Worm (Caenorhabditis elegans) whole organism, L1 larva: ENCODE results near the gene cyp-25A3.

ENCODE experiments used
- C04F5.9 ChIP-seq: sonication (generic microtip); optimal IDR thresholded peaks from 2 replicates; lab custom pipeline; 2016; ENCODE audit warnings: missing genetic modification characterization, missing compliant biosample characterization
- C34B4.2 ChIP-seq: sonication (generic microtip); optimal IDR thresholded peaks from 2 replicates; lab custom pipeline; 2017; ENCODE audit warnings: mild to moderate bottlenecking, missing genetic modification characterization, missing compliant biosample characterization
- F16B12.6 ChIP-seq: fragments of 150-350 bp; optimal IDR thresholded peaks from 2 replicates; lab custom pipeline; 2014; ENCODE audit warnings: missing biosample characterization, missing genetic modification characterization
- Y116A8C.19 ChIP-seq: sonication (generic microtip); optimal IDR thresholded peaks from 2 replicates; lab custom pipeline; 2016; ENCODE audit warnings: missing compliant biosample characterization, missing genetic modification characterization, borderline replicate concordance
- aly-2 ChIP-seq: fragments of 150-350 bp; optimal IDR thresholded peaks from 2 replicates; lab custom pipeline; 2014; ENCODE audit warnings: missing biosample characterization, missing genetic modification characterization
- ama-1 ChIP-seq: fragments of 150-350 bp; optimal IDR thresholded peaks from 2 replicates; lab custom pipeline; 2014
- blmp-1 ChIP-seq: fragments of 150-350 bp; optimal IDR thresholded peaks from 2 replicates; lab custom pipeline; 2014; ENCODE audit warnings: missing biosample characterization, missing genetic modification characterization
- ceh-82 ChIP-seq, 3 experiments: fragments of 150-350 bp in 1 of 3; sonication (generic microtip) in 2 of 3; optimal IDR thresholded peaks; 2 replicates each; lab custom pipeline; 2014 to 2017; ENCODE audit warnings: missing biosample characterization in 3 of 3, missing genetic modification characterization in 3 of 3
- ceh-88 ChIP-seq: fragments of 200-800 bp; sonication (Bioruptor generic); IDR thresholded peaks from 2 replicates; pipeline ENCODE4 v1.3.6; 2022; ENCODE audit warnings: missing genetic modification characterization, missing compliant biosample characterization
- ceh-90 ChIP-seq: sonication (generic microtip); optimal IDR thresholded peaks from 2 replicates; lab custom pipeline; 2016; ENCODE audit warnings: missing genetic modification characterization, missing compliant biosample characterization
- ces-1 ChIP-seq: fragments of 150-350 bp; optimal IDR thresholded peaks from 2 replicates; lab custom pipeline; 2014; ENCODE audit warnings: missing biosample characterization, missing genetic modification reagents, missing genetic modification characterization
- dpl-1 ChIP-seq, 3 experiments: fragments of 150-350 bp in 2 of 3; sonication (generic microtip) in 1 of 3; optimal IDR thresholded peaks; 2 replicates each; lab custom pipeline; 2014 to 2017; ENCODE audit warnings: missing biosample characterization in 3 of 3, missing genetic modification characterization in 3 of 3, missing genetic modification reagents in 3 of 3
- efl-1 ChIP-seq, 4 experiments: fragments of 150-350 bp; optimal IDR thresholded peaks in 3 of 4; peaks in 1 of 4; 1 replicate in 1 of 4; 2 replicates in 3 of 4; lab custom pipeline; 2014; ENCODE audit warnings: missing biosample characterization in 2 of 4, missing genetic modification characterization in 2 of 4, missing genetic modification reagents in 2 of 4
- elt-2 ChIP-seq: sonication (generic microtip); optimal IDR thresholded peaks from 2 replicates; lab custom pipeline; 2016; ENCODE audit warnings: missing genetic modification characterization, mild to moderate bottlenecking, inconsistent platforms, missing compliant biosample characterization, missing genetic modification reagents
- elt-3 ChIP-seq, 6 experiments: fragments of 150-350 bp in 1 of 6; sonication (generic microtip); optimal IDR thresholded peaks; 2 replicates each; lab custom pipeline; 2017 to 2018; ENCODE audit warnings: missing biosample characterization in 6 of 6, missing genetic modification characterization in 6 of 6, inconsistent platforms in 1 of 6
- fkh-10 ChIP-seq: sonication (generic microtip); optimal IDR thresholded peaks from 2 replicates; lab custom pipeline; 2017; ENCODE audit warnings: missing biosample characterization, missing genetic modification reagents, missing genetic modification characterization
- fkh-4 ChIP-seq: sonication (generic microtip); optimal IDR thresholded peaks from 2 replicates; lab custom pipeline; 2016; ENCODE audit warnings: missing compliant biosample characterization, missing genetic modification characterization, borderline replicate concordance
- grh-1 ChIP-seq: fragments of 200-800 bp; sonication (Bioruptor generic); IDR thresholded peaks from 2 replicates; pipeline ENCODE4 v1.3.6; 2022; ENCODE audit warnings: missing genetic modification reagents, missing genetic modification characterization, missing compliant biosample characterization
- hlh-17 ChIP-seq: fragments of 200-800 bp; sonication (Bioruptor generic); optimal IDR thresholded peaks from 2 replicates; lab custom pipeline; 2018; ENCODE audit warnings: missing genetic modification characterization, mild to moderate bottlenecking, missing compliant biosample characterization, moderate library complexity, borderline replicate concordance
- hpl-2 ChIP-seq: fragments of 150-350 bp; optimal IDR thresholded peaks from 2 replicates; lab custom pipeline; 2014; ENCODE audit warnings: missing biosample characterization, missing genetic modification reagents, missing genetic modification characterization
- isw-1 ChIP-seq: fragments of 200-800 bp; sonication (Bioruptor generic); IDR thresholded peaks from 2 replicates; pipeline ENCODE4 v1.3.6; 2022; ENCODE audit warnings: missing genetic modification characterization, missing compliant biosample characterization
- jun-1 ChIP-seq: fragments of 150-350 bp; optimal IDR thresholded peaks from 2 replicates; lab custom pipeline; 2014; ENCODE audit warnings: missing biosample characterization, missing genetic modification reagents, missing genetic modification characterization
- lin-13 ChIP-seq: fragments of 150-350 bp; optimal IDR thresholded peaks from 2 replicates; lab custom pipeline; 2014; ENCODE audit warnings: missing biosample characterization, missing genetic modification reagents, missing genetic modification characterization
- lin-14 ChIP-seq: fragments of 200-800 bp; sonication (Bioruptor generic); optimal IDR thresholded peaks from 2 replicates; lab custom pipeline; 2018; ENCODE audit warnings: mild to moderate bottlenecking, missing genetic modification characterization, moderate library complexity, missing compliant biosample characterization
- lin-35 ChIP-seq, 2 experiments: fragments of 150-350 bp; optimal IDR thresholded peaks; 2 replicates each; lab custom pipeline; 2014; ENCODE audit warnings: missing biosample characterization in 2 of 2, missing genetic modification characterization in 2 of 2, missing genetic modification reagents in 2 of 2
- lir-3 ChIP-seq: sonication (generic microtip); optimal IDR thresholded peaks from 2 replicates; lab custom pipeline; 2016; ENCODE audit warnings: mild to moderate bottlenecking, missing genetic modification characterization, moderate library complexity, missing compliant biosample characterization; ENCODE audit not compliant: poor library complexity
- mab-9 ChIP-seq: fragments of 200-800 bp; sonication (Bioruptor generic); IDR thresholded peaks from 2 replicates; pipeline ENCODE4 v1.3.6; 2022; ENCODE audit warnings: missing genetic modification reagents, missing genetic modification characterization, missing compliant biosample characterization
- mdl-1 ChIP-seq, 2 experiments: fragments of 150-350 bp; optimal IDR thresholded peaks; 2 replicates each; lab custom pipeline; 2014 to 2017; ENCODE audit warnings: missing biosample characterization in 2 of 2, missing genetic modification characterization in 2 of 2, inconsistent platforms in 1 of 2
- nhr-11 ChIP-seq: fragments of 150-350 bp; optimal IDR thresholded peaks from 2 replicates; lab custom pipeline; 2014; ENCODE audit warnings: missing biosample characterization, missing genetic modification characterization
- nhr-28 ChIP-seq: fragments of 150-350 bp; optimal IDR thresholded peaks from 2 replicates; lab custom pipeline; 2014; ENCODE audit warnings: missing biosample characterization, missing genetic modification characterization
- nhr-71 ChIP-seq: sonication (generic microtip); optimal IDR thresholded peaks from 2 replicates; lab custom pipeline; 2016; ENCODE audit warnings: mild to moderate bottlenecking, missing genetic modification characterization, moderate library complexity, missing compliant biosample characterization
- pag-3 ChIP-seq: sonication (generic microtip); optimal IDR thresholded peaks from 2 replicates; lab custom pipeline; 2017; ENCODE audit warnings: missing genetic modification characterization, mild to moderate bottlenecking, missing compliant biosample characterization, antibody characterized with exemption, borderline replicate concordance; ENCODE audit not compliant: insufficient read depth
- pax-3 ChIP-seq: fragments of 200-800 bp; sonication (Bioruptor generic); optimal IDR thresholded peaks from 2 replicates; lab custom pipeline; 2018; ENCODE audit warnings: mild to moderate bottlenecking, missing genetic modification characterization, moderate library complexity, missing compliant biosample characterization
- pqm-1 ChIP-seq: sonication (generic microtip); optimal IDR thresholded peaks from 3 replicates; lab custom pipeline; 2017; ENCODE audit warnings: missing biosample characterization, missing genetic modification characterization
- skn-1 ChIP-seq: fragments of 150-350 bp; optimal IDR thresholded peaks from 2 replicates; lab custom pipeline; 2014; ENCODE audit warnings: missing biosample characterization, missing genetic modification characterization
- snpc-4 ChIP-seq: fragments of 150-350 bp; optimal IDR thresholded peaks from 2 replicates; lab custom pipeline; 2014; ENCODE audit warnings: missing biosample characterization, missing genetic modification characterization
- snu-23 ChIP-seq: sonication (generic microtip); optimal IDR thresholded peaks from 2 replicates; lab custom pipeline; 2016; ENCODE audit warnings: missing genetic modification characterization, missing compliant biosample characterization
- sox-4 ChIP-seq: sonication (generic microtip); optimal IDR thresholded peaks from 2 replicates; lab custom pipeline; 2016; ENCODE audit warnings: missing genetic modification characterization, missing compliant biosample characterization
- sptf-1 ChIP-seq: fragments of 150-350 bp; optimal IDR thresholded peaks from 2 replicates; lab custom pipeline; 2014; ENCODE audit warnings: missing biosample characterization, missing genetic modification characterization
- sup-37 ChIP-seq: fragments of 200-800 bp; sonication (Bioruptor generic); optimal IDR thresholded peaks from 2 replicates; lab custom pipeline; 2018; ENCODE audit warnings: mild to moderate bottlenecking, missing genetic modification characterization, missing compliant biosample characterization
- swsn-7 ChIP-seq: sonication (generic microtip); optimal IDR thresholded peaks from 2 replicates; lab custom pipeline; 2016; ENCODE audit warnings: missing genetic modification characterization, missing compliant biosample characterization
- unc-30 ChIP-seq: sonication (generic microtip); optimal IDR thresholded peaks from 2 replicates; lab custom pipeline; 2017; ENCODE audit warnings: missing biosample characterization, missing genetic modification characterization
- unc-98 ChIP-seq: fragments of 200-800 bp; sonication (Bioruptor generic); IDR thresholded peaks from 2 replicates; pipeline ENCODE4 v1.3.6; 2022; ENCODE audit warnings: missing genetic modification characterization, missing compliant biosample characterization
- xbp-1 ChIP-seq: sonication (generic microtip); optimal IDR thresholded peaks from 2 replicates; lab custom pipeline; 2016; ENCODE audit warnings: missing genetic modification characterization, missing compliant biosample characterization
- zip-4 ChIP-seq: fragments of 200-800 bp; sonication (Bioruptor generic); optimal IDR thresholded peaks from 2 replicates; lab custom pipeline; 2018; ENCODE audit warnings: mild to moderate bottlenecking, missing genetic modification characterization, moderate library complexity, missing compliant biosample characterization

cyp-25A3 gene

ce11 chrIII:3875608-3876007, 36.1 kb upstream of the cyp-25A3 start (continued):
- TF ChIP-seq unc-98 (GFP tag; lab: Robert Waterston, UW) (no peak), aly-2 (tag; lab: Kevin White, UChicago) (no peak), pag-3 (tag; lab: Kevin White, UChicago) (no peak), lin-14 (GFP tag; lab: Kevin White, UChicago) (peak; percentile 62), hlh-17 (GFP tag; lab: Kevin White, UChicago) (no peak), Y116A8C.19 (tag; lab: Kevin White, UChicago) (no peak), dpl-1 (GFP tag; optimal IDR thresholded peaks at IDR 0.05; lab: Kevin White, UChicago) (peak in 1 of 3 experiments; percentile 21), pqm-1 (tag; lab: Kevin White, UChicago) (no peak), C04F5.9 (tag; lab: Kevin White, UChicago) (no peak)

ce11 chrIII:3874895-3875294, 35.4 kb upstream of the cyp-25A3 start:
- TF ChIP-seq fkh-4 (tag; lab: Kevin White, UChicago) = no peak
- TF ChIP-seq ceh-82 (tag; optimal IDR thresholded peaks at IDR 0.05; lab: Kevin White, UChicago) = no peak
- peak in 1 of 2 experiments; percentile 34 for TF ChIP-seq lin-35 (GFP tag; optimal IDR thresholded peaks at IDR 0.05; lab: Kevin White, UChicago)
- no peak for TF ChIP-seq sptf-1 (tag; lab: Kevin White, UChicago)
- no peak for TF ChIP-seq mdl-1 (tag; optimal IDR thresholded peaks at IDR 0.05; lab: Kevin White, UChicago)
- no peak for TF ChIP-seq F16B12.6 (tag; lab: Kevin White, UChicago)
- TF ChIP-seq nhr-71 (tag; lab: Kevin White, UChicago) = no peak
- TF ChIP-seq aly-2 (tag; lab: Kevin White, UChicago) = no peak
- no peak for TF ChIP-seq xbp-1 (tag; lab: Kevin White, UChicago)
- peak; percentile 8 for TF ChIP-seq elt-2 (tag; lab: Kevin White, UChicago)

- peak; percentile 14 for TF ChIP-seq blmp-1 (tag; lab: Kevin White, UChicago)
- TF ChIP-seq snpc-4 (tag; lab: Kevin White, UChicago) = no peak
Measured at ce11 chrIII:3874492-3874891, 35.0 kb upstream of the cyp-25A3 start.

ce11 chrIII:3873424-3873823, 33.9 kb upstream of the cyp-25A3 start:
- TF ChIP-seq lir-3 (tag; lab: Kevin White, UChicago) = no peak
- no peak for TF ChIP-seq pax-3
- no peak for TF ChIP-seq sox-4 (tag; lab: Kevin White, UChicago)
- TF ChIP-seq nhr-11 (tag; lab: Kevin White, UChicago) = no peak
- no peak for TF ChIP-seq unc-98 (GFP tag; lab: Robert Waterston, UW)
- TF ChIP-seq ceh-88 = no peak
- TF ChIP-seq zip-4 (GFP tag; lab: Kevin White, UChicago) = no peak
- no peak for TF ChIP-seq C34B4.2 (tag; lab: Kevin White, UChicago)
- TF ChIP-seq elt-3 (tag; optimal IDR thresholded peaks at IDR 0.05; lab: Kevin White, UChicago) = no peak
- TF ChIP-seq hpl-2 (GFP tag; lab: Kevin White, UChicago) = no peak
- no peak for TF ChIP-seq jun-1
- TF ChIP-seq ceh-90 (tag; lab: Kevin White, UChicago) = no peak
- no peak for TF ChIP-seq nhr-28
- no peak for TF ChIP-seq fkh-10 (GFP tag; lab: Kevin White, UChicago)
- TF ChIP-seq lin-13 = no peak
- TF ChIP-seq mdl-1 (tag; optimal IDR thresholded peaks at IDR 0.05; lab: Kevin White, UChicago) = peak in 1 of 2 experiments; percentile 9
- no peak for TF ChIP-seq ces-1
- TF ChIP-seq efl-1 (optimal IDR thresholded peaks at IDR 0.05; lab: Kevin White, UChicago) = peak in 1 of 2 experiments; percentile 19
- TF ChIP-seq efl-1 (GFP tag; optimal IDR thresholded peaks at IDR 0.05 in 1 of 2; lab: Kevin White, UChicago) = peak in 1 of 2 experiments; percentile 78
- TF ChIP-seq lin-35 (GFP tag; optimal IDR thresholded peaks at IDR 0.05; lab: Kevin White, UChicago) = peak in 1 of 2 experiments; percentile 28
- no peak for TF ChIP-seq mab-9 (GFP tag; lab: Robert Waterston, UW)
- TF ChIP-seq grh-1 (GFP tag; lab: Robert Waterston, UW) = no peak
- peak; percentile 21 for TF ChIP-seq skn-1 (tag; lab: Kevin White, UChicago)
- TF ChIP-seq unc-30 (tag; lab: Kevin White, UChicago) = no peak
- no peak for TF ChIP-seq ama-1 (lab: Kevin White, UChicago)
- peak; percentile 26 for TF ChIP-seq nhr-71 (tag; lab: Kevin White, UChicago)
- peak; percentile 14 for TF ChIP-seq swsn-7
- no peak for TF ChIP-seq sup-37 (GFP tag; lab: Kevin White, UChicago)
- no peak for TF ChIP-seq isw-1 (GFP tag; lab: Robert Waterston, UW)
- peak; percentile 13 for TF ChIP-seq snu-23
- no peak for TF ChIP-seq pag-3 (tag; lab: Kevin White, UChicago)
